Worm (Caenorhabditis elegans) whole organism, early embryonic: Measurements from ENCODE around the gene F07D3.3.

Experiments used
- B0310.2 ChIP-seq: sonication (generic microtip); optimal IDR thresholded peaks from 2 replicates; lab custom pipeline; 2016; ENCODE audit warnings: mild to moderate bottlenecking, missing genetic modification characterization, missing compliant biosample characterization
- aly-1 ChIP-seq: sonication (generic microtip); optimal IDR thresholded peaks from 2 replicates; lab custom pipeline; 2016; ENCODE audit warnings: missing genetic modification characterization, missing compliant biosample characterization
- ama-1 ChIP-seq: fragments of 150-350 bp; optimal IDR thresholded peaks from 2 replicates; lab custom pipeline; 2014
- ceh-13 ChIP-seq: fragments of 200-800 bp; sonication (Bioruptor generic); optimal IDR thresholded peaks from 2 replicates; lab custom pipeline; 2018; ENCODE audit warnings: mild to moderate bottlenecking, missing genetic modification characterization, missing compliant biosample characterization
- ets-7 ChIP-seq: sonication (generic microtip); optimal IDR thresholded peaks from 2 replicates; lab custom pipeline; 2016; ENCODE audit warnings: missing genotype, missing genetic modification characterization, missing compliant biosample characterization
- flt-1 ChIP-seq: fragments of 200-800 bp; sonication (Bioruptor generic); IDR thresholded peaks from 2 replicates; pipeline ENCODE4 v1.3.6; 2022; ENCODE audit warnings: missing genetic modification characterization, missing compliant biosample characterization
- hmbx-1 ChIP-seq: sonication (generic microtip); optimal IDR thresholded peaks from 2 replicates; lab custom pipeline; 2016; ENCODE audit warnings: mild to moderate bottlenecking, missing genetic modification characterization, missing compliant biosample characterization
- hnd-1 ChIP-seq: sonication (generic microtip); optimal IDR thresholded peaks from 2 replicates; lab custom pipeline; 2016; ENCODE audit warnings: missing genetic modification characterization, missing compliant biosample characterization
- pes-1 ChIP-seq: fragments of 200-800 bp; sonication (Bioruptor generic); IDR thresholded peaks from 2 replicates; pipeline ENCODE4 v1.3.6; 2022; ENCODE audit warnings: missing genetic modification reagents, missing genetic modification characterization, missing compliant biosample characterization
- tbx-11 ChIP-seq: fragments of 200-800 bp; sonication (Bioruptor generic); IDR thresholded peaks from 2 replicates; pipeline ENCODE4 v1.3.6; 2022; ENCODE audit warnings: missing genetic modification characterization, missing compliant biosample characterization
- tra-4 ChIP-seq: sonication (generic microtip); optimal IDR thresholded peaks from 2 replicates; lab custom pipeline; 2017; ENCODE audit warnings: missing genetic modification characterization, missing compliant biosample characterization

- TF ChIP-seq ets-7 (tag; lab: Kevin White, UChicago) (no peak), aly-1 (tag; lab: Kevin White, UChicago) (no peak), hnd-1 (tag; lab: Kevin White, UChicago) (no peak), ama-1 (lab: Kevin White, UChicago) (no peak), pes-1 (GFP tag; lab: Robert Waterston, UW) (no peak), hmbx-1 (tag; lab: Kevin White, UChicago) (no peak), ceh-13 (GFP tag; lab: Kevin White, UChicago) (no peak), tra-4 (tag; lab: Kevin White, UChicago) (no peak), B0310.2 (no peak), flt-1 (GFP tag; lab: Robert Waterston, UW) (no peak), tbx-11 (GFP tag; lab: Robert Waterston, UW) (no peak)
These were observed at the start of gene F07D3.3 for ce11 chrV:9462605-9463004.
